Worm (Caenorhabditis elegans): ENCODE results near the gene pqn-84.

DNA sequence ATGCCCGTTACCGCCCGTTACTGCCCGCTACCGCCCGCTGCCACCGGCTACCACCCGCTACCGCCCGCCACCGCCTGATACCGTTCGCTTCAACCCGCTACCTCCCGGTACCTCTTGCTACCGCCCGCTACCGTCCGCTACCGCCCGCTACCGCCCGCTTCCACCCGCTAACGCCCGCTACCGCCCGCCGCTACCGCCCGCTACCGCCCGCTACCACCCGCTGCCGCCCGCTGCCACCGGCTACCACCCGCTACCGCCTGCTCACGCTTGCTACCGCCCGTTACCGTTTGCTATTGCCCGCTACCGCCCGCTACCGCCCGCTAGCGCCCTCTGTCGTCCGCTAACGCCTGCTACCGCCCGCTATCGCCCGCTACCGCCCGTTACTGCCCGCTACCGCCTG lies 1.8 kb downstream of the pqn-84 start:
- TF ChIP-seq lsy-27 (tag; optimal IDR thresholded peaks at IDR 0.05; ENCODE audit: borderline replicate concordance, insufficient read depth) (no peak), tlf-1 (GFP tag; optimal IDR thresholded peaks at IDR 0.05) (no peak), lin-26 (GFP tag; IDR thresholded peaks at IDR 0.05) (no peak), aptf-2 (GFP tag; conservative IDR thresholded peaks at IDR 0.05) (no peak), chd-7 (tag; optimal IDR thresholded peaks at IDR 0.05) (no peak), pbrm-1 (GFP tag; IDR thresholded peaks at IDR 0.05) (no peak)

All from whole organism, young adult.